Fruit fly (Drosophila melanogaster) whole organism, embryonic: ENCODE measurements around the gene APP-BP1.

Experiments
- B-H2 ChIP-seq: fragments of 200-800 bp; sonication (Bioruptor generic); optimal IDR thresholded peaks from 2 replicates; lab custom pipeline; 2018; ENCODE audit warnings: missing biosample characterization, mild to moderate bottlenecking, missing genetic modification characterization
- Bteb2 ChIP-seq: fragments of 200-800 bp; sonication (Bioruptor generic); optimal IDR thresholded peaks from 2 replicates; lab custom pipeline; 2016; ENCODE audit warnings: missing biosample characterization, missing genetic modification characterization
- CG11560 ChIP-seq: fragments of 200-800 bp; sonication (Bioruptor generic); IDR thresholded peaks from 3 replicates; pipeline ENCODE4 v1.3.6; 2022; ENCODE audit warnings: missing biosample characterization, missing genetic modification characterization
- CG12219 ChIP-seq: fragments of 200-800 bp; sonication (Bioruptor generic); optimal IDR thresholded peaks from 3 replicates; lab custom pipeline; 2018; ENCODE audit warnings: missing biosample characterization, mild to moderate bottlenecking, missing genetic modification characterization
- CG12391 ChIP-seq: fragments of 200-800 bp; sonication (Bioruptor generic); optimal IDR thresholded peaks from 3 replicates; lab custom pipeline; 2018; ENCODE audit warnings: missing biosample characterization, mild to moderate bottlenecking, missing genetic modification characterization, moderate library complexity
- CG12659 ChIP-seq: fragments of 200-800 bp; sonication (Bioruptor generic); optimal IDR thresholded peaks from 3 replicates; lab custom pipeline; 2017; ENCODE audit warnings: mild to moderate bottlenecking, missing biosample characterization, missing genetic modification reagents, missing genetic modification characterization
- CG14667 ChIP-seq: fragments of 200-800 bp; sonication (Bioruptor generic); IDR thresholded peaks from 2 replicates; pipeline ENCODE4 v1.3.6; 2022; ENCODE audit warnings: missing biosample characterization, missing genetic modification characterization
- CG15073 ChIP-seq: fragments of 200-800 bp; sonication (Bioruptor generic); optimal IDR thresholded peaks from 2 replicates; lab custom pipeline; 2016; ENCODE audit warnings: missing biosample characterization, missing genetic modification characterization
- CG15696 ChIP-seq: fragments of 200-800 bp; sonication (Bioruptor generic); optimal IDR thresholded peaks from 2 replicates; lab custom pipeline; 2019; ENCODE audit warnings: missing biosample characterization, mild to moderate bottlenecking, missing genetic modification characterization, moderate library complexity
- CG18262 ChIP-seq: fragments of 200-800 bp; optimal IDR thresholded peaks from 3 replicates; lab custom pipeline; 2019; ENCODE audit warnings: missing biosample characterization, mild to moderate bottlenecking, missing genetic modification characterization, moderate library complexity
- CG1832 ChIP-seq: fragments of 200-800 bp; sonication (Bioruptor generic); optimal IDR thresholded peaks from 2 replicates; lab custom pipeline; 2017; ENCODE audit warnings: missing biosample characterization, mild to moderate bottlenecking, missing genetic modification characterization, inconsistent platforms
- CG2202 ChIP-seq: fragments of 200-800 bp; sonication (Bioruptor generic); optimal IDR thresholded peaks from 2 replicates; lab custom pipeline; 2018; ENCODE audit warnings: missing biosample characterization, mild to moderate bottlenecking, missing genetic modification characterization
- CG32772 ChIP-seq: fragments of 200-800 bp; sonication (Bioruptor generic); IDR thresholded peaks from 2 replicates; pipeline ENCODE4 v1.3.6; 2022; ENCODE audit warnings: missing biosample characterization, missing genetic modification characterization
- CG34422 ChIP-seq: fragments of 200-800 bp; sonication (Bioruptor generic); IDR thresholded peaks from 3 replicates; pipeline ENCODE4 v1.3.6; 2022; ENCODE audit warnings: missing biosample characterization, missing genetic modification characterization
- CG4424 ChIP-seq: fragments of 200-800 bp; sonication (Bioruptor generic); optimal IDR thresholded peaks from 3 replicates; lab custom pipeline; 2016; ENCODE audit warnings: missing biosample characterization, missing genetic modification characterization
- CG7271 ChIP-seq: fragments of 200-800 bp; sonication (Bioruptor generic); optimal IDR thresholded peaks from 2 replicates; lab custom pipeline; 2018; ENCODE audit warnings: missing biosample characterization, mild to moderate bottlenecking, missing genetic modification characterization, moderate library complexity
- CG8290 ChIP-seq, 3 experiments: fragments of 200-800 bp; sonication (Bioruptor generic); optimal IDR thresholded peaks; 2 replicates each; lab custom pipeline; 2016 to 2019; ENCODE audit warnings: missing biosample characterization in 3 of 3, missing genetic modification characterization in 3 of 3, mild to moderate bottlenecking in 2 of 3, moderate library complexity in 1 of 3
- CoRest ChIP-seq: fragments of 200-800 bp; sonication (Bioruptor generic); optimal IDR thresholded peaks from 3 replicates; lab custom pipeline; 2018; ENCODE audit warnings: missing biosample characterization, mild to moderate bottlenecking, missing genetic modification characterization, moderate library complexity
- Fer1 ChIP-seq: fragments of 200-800 bp; sonication (Bioruptor generic); optimal IDR thresholded peaks from 2 replicates; lab custom pipeline; 2017; ENCODE audit warnings: missing biosample characterization, mild to moderate bottlenecking, missing genetic modification characterization
- Fer3 ChIP-seq: fragments of 200-800 bp; sonication (Bioruptor generic); optimal IDR thresholded peaks from 2 replicates; lab custom pipeline; 2018; ENCODE audit warnings: missing biosample characterization, mild to moderate bottlenecking, missing genetic modification characterization, moderate library complexity
- H15 ChIP-seq: fragments of 200-800 bp; sonication (Bioruptor generic); IDR thresholded peaks from 3 replicates; pipeline ENCODE4 v1.3.6; 2022; ENCODE audit warnings: missing biosample characterization, missing genetic modification characterization
- Lim3 ChIP-seq: fragments of 200-800 bp; sonication (Bioruptor generic); IDR thresholded peaks from 2 replicates; pipeline ENCODE4 v1.3.6; 2022; ENCODE audit warnings: missing biosample characterization, missing genetic modification characterization
- Max ChIP-seq: fragments of 200-800 bp; sonication (Bioruptor generic); optimal IDR thresholded peaks from 2 replicates; lab custom pipeline; 2016; ENCODE audit warnings: missing biosample characterization, mild to moderate bottlenecking, missing genetic modification characterization
- Meics ChIP-seq: fragments of 200-800 bp; sonication (Bioruptor generic); optimal IDR thresholded peaks from 2 replicates; lab custom pipeline; 2017; ENCODE audit warnings: missing biosample characterization, mild to moderate bottlenecking, missing genetic modification characterization
- Mrtf ChIP-seq: fragments of 200-800 bp; sonication (Bioruptor generic); IDR thresholded peaks from 3 replicates; pipeline ENCODE4 v1.3.6; 2022; ENCODE audit warnings: missing biosample characterization, missing genetic modification characterization
- Myb ChIP-seq: fragments of 200-800 bp; sonication (Bioruptor generic); optimal IDR thresholded peaks from 2 replicates; lab custom pipeline; 2016; ENCODE audit warnings: missing biosample characterization, missing genetic modification characterization
- YL-1 ChIP-seq: fragments of 200-800 bp; sonication (Bioruptor generic); optimal IDR thresholded peaks from 3 replicates; lab custom pipeline; 2017; ENCODE audit warnings: missing biosample characterization, mild to moderate bottlenecking, missing genetic modification characterization
- ap ChIP-seq: fragments of 200-800 bp; sonication (Bioruptor generic); IDR thresholded peaks from 2 replicates; pipeline ENCODE4 v1.3.6; 2022; ENCODE audit warnings: missing biosample characterization, missing genetic modification characterization
- ato ChIP-seq: fragments of 200-800 bp; sonication (Bioruptor generic); IDR thresholded peaks from 2 replicates; pipeline ENCODE4 v1.3.6; 2022; ENCODE audit warnings: missing biosample characterization, missing genetic modification characterization; ENCODE audit not compliant: partially characterized antibody
- bsh ChIP-seq, 2 experiments: fragments of 200-800 bp; sonication (Bioruptor generic); optimal IDR thresholded peaks; 2 replicates each; lab custom pipeline; 2017 to 2018; ENCODE audit warnings: mild to moderate bottlenecking in 2 of 2, missing biosample characterization in 2 of 2, missing genetic modification characterization in 2 of 2, moderate library complexity in 1 of 2
- chm ChIP-seq: fragments of 200-800 bp; sonication (Bioruptor generic); IDR thresholded peaks from 2 replicates; pipeline ENCODE4 v1.3.6; 2022; ENCODE audit warnings: missing biosample characterization, missing genetic modification characterization
- dysf ChIP-seq: fragments of 200-800 bp; sonication (Bioruptor generic); IDR thresholded peaks from 3 replicates; pipeline ENCODE4 v1.3.6; 2022; ENCODE audit warnings: missing biosample characterization, missing genetic modification characterization
- fd64A ChIP-seq: fragments of 200-800 bp; sonication (Bioruptor generic); optimal IDR thresholded peaks from 3 replicates; lab custom pipeline; 2018; ENCODE audit warnings: missing biosample characterization, mild to moderate bottlenecking, missing genetic modification characterization
- gsb ChIP-seq: fragments of 200-800 bp; sonication (Bioruptor generic); IDR thresholded peaks from 2 replicates; pipeline ENCODE4 v1.3.6; 2022; ENCODE audit warnings: missing biosample characterization, missing genetic modification characterization
- hkb ChIP-seq, 2 experiments: fragments of 200-800 bp in 1 of 2; fragments of >200 bp in 1 of 2; sonication (Bioruptor generic) in 1 of 2; IDR thresholded peaks in 1 of 2; optimal IDR thresholded peaks in 1 of 2; 2 replicates each; pipeline versions ENCODE4 v1.3.6 to Lab custom; 2017 to 2022; ENCODE audit warnings: missing biosample characterization in 1 of 2, missing genetic modification characterization in 1 of 2
- hth ChIP-seq: fragments of >200 bp; optimal IDR thresholded peaks from 2 replicates; lab custom pipeline; 2017; ENCODE audit warnings: inconsistent platforms
- inv ChIP-seq: fragments of 200-800 bp; sonication (Bioruptor generic); IDR thresholded peaks from 2 replicates; pipeline ENCODE4 v1.3.6; 2022; ENCODE audit warnings: missing biosample characterization, missing genetic modification characterization; ENCODE audit not compliant: partially characterized antibody
- kni ChIP-seq: fragments of 200-800 bp; sonication (Bioruptor generic); optimal IDR thresholded peaks from 3 replicates; lab custom pipeline; 2017; ENCODE audit warnings: mild to moderate bottlenecking, missing biosample characterization, missing genetic modification reagents, missing genetic modification characterization
- mirr ChIP-seq: fragments of 200-800 bp; sonication (Bioruptor generic); optimal IDR thresholded peaks from 3 replicates; lab custom pipeline; 2018; ENCODE audit warnings: missing biosample characterization, mild to moderate bottlenecking, missing genetic modification characterization
- p53 ChIP-seq: fragments of 200-800 bp; sonication (Bioruptor generic); optimal IDR thresholded peaks from 2 replicates; lab custom pipeline; 2016; ENCODE audit warnings: missing biosample characterization, missing genetic modification characterization
- pb ChIP-seq: fragments of 200-800 bp; sonication (Bioruptor generic); optimal IDR thresholded peaks from 3 replicates; lab custom pipeline; 2016; ENCODE audit warnings: missing biosample characterization, missing genetic modification characterization
- sens ChIP-seq: fragments of 200-800 bp; sonication (Bioruptor generic); peaks from one replicate; lab custom pipeline; 2016; ENCODE audit warnings: missing biosample characterization, missing genetic modification characterization
- sisA ChIP-seq: fragments of 200-800 bp; sonication (Bioruptor generic); IDR thresholded peaks from 2 replicates; pipeline ENCODE4 v1.3.6; 2022; ENCODE audit warnings: missing biosample characterization, missing genetic modification characterization
- sqz ChIP-seq: fragments of 200-800 bp; sonication (Bioruptor generic); optimal IDR thresholded peaks from 3 replicates; lab custom pipeline; 2018; ENCODE audit warnings: missing biosample characterization, mild to moderate bottlenecking, missing genetic modification characterization
- tgo ChIP-seq: fragments of 200-800 bp; sonication (Bioruptor generic); IDR thresholded peaks from 3 replicates; pipeline ENCODE4 v1.3.6; 2022; ENCODE audit warnings: missing biosample characterization, missing genetic modification characterization
- toy ChIP-seq: fragments of 200-800 bp; sonication (Bioruptor generic); IDR thresholded peaks from 2 replicates; pipeline ENCODE4 v1.3.6; 2022; ENCODE audit warnings: missing biosample characterization, missing genetic modification characterization
- trh ChIP-seq: fragments of 200-800 bp; sonication (Bioruptor generic); optimal IDR thresholded peaks from 2 replicates; lab custom pipeline; 2016; ENCODE audit warnings: missing biosample characterization, missing genetic modification characterization
- unc-4 ChIP-seq: fragments of 200-800 bp; sonication (Bioruptor generic); IDR thresholded peaks from 2 replicates; pipeline ENCODE4 v1.3.6; 2022; ENCODE audit warnings: missing biosample characterization, missing genetic modification characterization; ENCODE audit not compliant: partially characterized antibody
- zf30C ChIP-seq: fragments of 200-800 bp; sonication (Bioruptor generic); optimal IDR thresholded peaks from 3 replicates; lab custom pipeline; 2018; ENCODE audit warnings: missing biosample characterization, mild to moderate bottlenecking, missing genetic modification characterization

Gene APP-BP1

dm6 chr3L:11084557-11085231, 13.5 kb upstream of the APP-BP1 start (continued):
- TF ChIP-seq CG32772 (GFP tag; lab: Robert Waterston, UW): peak; percentile 96
- peak; percentile 94 for TF ChIP-seq Bteb2
- TF ChIP-seq CG4424 (GFP tag; lab: Kevin White, UChicago): peak; percentile 98
- no peak for TF ChIP-seq B-H2
- peak; percentile 98 for TF ChIP-seq CG12391
- TF ChIP-seq zf30C (GFP tag; lab: Kevin White, UChicago): peak; percentile 91
- TF ChIP-seq sisA (GFP tag; lab: Robert Waterston, UW): peak; percentile 95
- TF ChIP-seq Meics (GFP tag; lab: Kevin White, UChicago): peak; percentile 89
- peak; percentile 93 for TF ChIP-seq Mrtf (GFP tag; lab: Robert Waterston, UW)
- TF ChIP-seq CG15073 (GFP tag; lab: Kevin White, UChicago): peak; percentile 78
- peak; percentile 95 for TF ChIP-seq tgo (GFP tag; lab: Robert Waterston, UW)
- TF ChIP-seq hkb (optimal IDR thresholded peaks at IDR 0.05; lab: Kevin White, UChicago): no peak
- peak; percentile 98 for TF ChIP-seq hkb (GFP tag; IDR thresholded peaks at IDR 0.05; lab: Robert Waterston, UW)
- TF ChIP-seq ato (GFP tag; lab: Robert Waterston, UW): no peak
- no peak for TF ChIP-seq inv (GFP tag; lab: Robert Waterston, UW)
- TF ChIP-seq Fer3 (tag; lab: Kevin White, UChicago): peak; percentile 91
- TF ChIP-seq CG34422 (GFP tag; lab: Robert Waterston, UW): peak; percentile 97
- peak; percentile 89 for TF ChIP-seq CG7271 (tag; lab: Kevin White, UChicago)
- peak; percentile 96 for TF ChIP-seq Max (GFP tag; lab: Kevin White, UChicago)
- TF ChIP-seq YL-1: peak; percentile 91
- no peak for TF ChIP-seq mirr
- TF ChIP-seq Myb (GFP tag; lab: Kevin White, UChicago): peak; percentile 81
- TF ChIP-seq ap (GFP tag; lab: Robert Waterston, UW): peak; percentile 97
- peak; percentile 97 for TF ChIP-seq CoRest
- TF ChIP-seq fd64A: peak; percentile 88
- peak; percentile 93 for TF ChIP-seq CG15696 (tag; lab: Kevin White, UChicago)
- TF ChIP-seq kni (GFP tag; lab: Kevin White, UChicago): peak; percentile 41
- peak; percentile 95 for TF ChIP-seq CG8290 (GFP tag; optimal IDR thresholded peaks at IDR 0.05; lab: Kevin White, UChicago)
- peak in 1 of 2 experiments; percentile 77 for TF ChIP-seq CG8290 (tag; optimal IDR thresholded peaks at IDR 0.05; lab: Kevin White, UChicago)
- TF ChIP-seq CG11560 (tag; lab: Robert Waterston, UW): peak; percentile 74
- TF ChIP-seq Fer1 (GFP tag; lab: Kevin White, UChicago): peak; percentile 94
- TF ChIP-seq trh (GFP tag; lab: Kevin White, UChicago): peak; percentile 93
- TF ChIP-seq bsh (GFP tag; optimal IDR thresholded peaks at IDR 0.05; lab: Kevin White, UChicago): peak; percentile 97 to 99
- peak; percentile 97 for TF ChIP-seq dysf (GFP tag; lab: Robert Waterston, UW)
- no peak for TF ChIP-seq hth (lab: Kevin White, UChicago)
- peak; percentile 98 for TF ChIP-seq CG2202 (tag; lab: Kevin White, UChicago)
- TF ChIP-seq p53: peak; percentile 84
- TF ChIP-seq chm (GFP tag; lab: Robert Waterston, UW): peak; percentile 99
- peak; percentile 95 for TF ChIP-seq H15 (GFP tag; lab: Robert Waterston, UW)
- TF ChIP-seq sqz (GFP tag; lab: Kevin White, UChicago): peak; percentile 97
- no peak for TF ChIP-seq CG1832 (GFP tag; lab: Kevin White, UChicago)
- peak; percentile 89 for TF ChIP-seq Lim3 (GFP tag; lab: Robert Waterston, UW)
- TF ChIP-seq CG18262 (tag; lab: Kevin White, UChicago): peak; percentile 98
- peak; percentile 94 for TF ChIP-seq pb (GFP tag; lab: Kevin White, UChicago)
- TF ChIP-seq toy (GFP tag; lab: Robert Waterston, UW): peak; percentile 77
- peak; percentile 92 for TF ChIP-seq CG14667 (GFP tag; lab: Robert Waterston, UW)
- no peak for TF ChIP-seq unc-4 (GFP tag; lab: Robert Waterston, UW)
- peak; percentile 82 for TF ChIP-seq gsb (GFP tag; lab: Robert Waterston, UW)
- TF ChIP-seq CG12659 (GFP tag; lab: Kevin White, UChicago): peak; percentile 96
- peak; percentile 97 for TF ChIP-seq CG12219
- peak; percentile 100 for TF ChIP-seq sens (GFP tag; lab: Kevin White, UChicago)
